Worm (Caenorhabditis elegans) whole organism, early embryonic: ENCODE data around the gene ttr-31.

Source experiments
- B0310.2 ChIP-seq: sonication (generic microtip); optimal IDR thresholded peaks from 2 replicates; lab custom pipeline; 2016; ENCODE audit warnings: mild to moderate bottlenecking, missing genetic modification characterization, missing compliant biosample characterization
- F13C5.2 ChIP-seq: sonication (generic microtip); optimal IDR thresholded peaks from 2 replicates; lab custom pipeline; 2017; ENCODE audit warnings: mild to moderate bottlenecking, missing genetic modification characterization, inconsistent platforms, missing compliant biosample characterization
- aly-1 ChIP-seq: sonication (generic microtip); optimal IDR thresholded peaks from 2 replicates; lab custom pipeline; 2016; ENCODE audit warnings: missing genetic modification characterization, missing compliant biosample characterization
- ama-1 ChIP-seq: fragments of 150-350 bp; optimal IDR thresholded peaks from 2 replicates; lab custom pipeline; 2014
- ceh-36 ChIP-seq: sonication (generic microtip); optimal IDR thresholded peaks from 2 replicates; lab custom pipeline; 2016; ENCODE audit warnings: missing genetic modification characterization, inconsistent platforms, missing compliant biosample characterization
- ets-7 ChIP-seq: sonication (generic microtip); optimal IDR thresholded peaks from 2 replicates; lab custom pipeline; 2016; ENCODE audit warnings: missing genotype, missing genetic modification characterization, missing compliant biosample characterization
- flt-1 ChIP-seq: fragments of 200-800 bp; sonication (Bioruptor generic); IDR thresholded peaks from 2 replicates; pipeline ENCODE4 v1.3.6; 2022; ENCODE audit warnings: missing genetic modification characterization, missing compliant biosample characterization
- hmg-4 ChIP-seq: fragments of 200-800 bp; sonication (Bioruptor generic); optimal IDR thresholded peaks from 2 replicates; lab custom pipeline; 2018; ENCODE audit warnings: mild to moderate bottlenecking, missing genetic modification characterization, missing compliant biosample characterization
- pes-1 ChIP-seq: fragments of 200-800 bp; sonication (Bioruptor generic); IDR thresholded peaks from 2 replicates; pipeline ENCODE4 v1.3.6; 2022; ENCODE audit warnings: missing genetic modification reagents, missing genetic modification characterization, missing compliant biosample characterization
- scrt-1 ChIP-seq: fragments of 200-800 bp; sonication (Bioruptor generic); IDR thresholded peaks from 2 replicates; pipeline ENCODE4 v1.3.6; 2022; ENCODE audit warnings: missing genetic modification characterization, missing compliant biosample characterization
- sea-1 ChIP-seq: fragments of 200-800 bp; sonication (Bioruptor generic); conservative IDR thresholded peaks from 2 replicates; pipeline ENCODE4 v1.3.6; 2022; ENCODE audit warnings: missing genetic modification characterization, missing compliant biosample characterization
- tbx-11 ChIP-seq: fragments of 200-800 bp; sonication (Bioruptor generic); IDR thresholded peaks from 2 replicates; pipeline ENCODE4 v1.3.6; 2022; ENCODE audit warnings: missing genetic modification characterization, missing compliant biosample characterization
- tbx-37 ChIP-seq: fragments of 200-800 bp; sonication (Bioruptor generic); conservative IDR thresholded peaks from 2 replicates; pipeline ENCODE4 v1.3.6; 2022; ENCODE audit warnings: missing genetic modification reagents, missing genetic modification characterization, missing compliant biosample characterization
- tra-4 ChIP-seq: sonication (generic microtip); optimal IDR thresholded peaks from 2 replicates; lab custom pipeline; 2017; ENCODE audit warnings: missing genetic modification characterization, missing compliant biosample characterization

DNA sequence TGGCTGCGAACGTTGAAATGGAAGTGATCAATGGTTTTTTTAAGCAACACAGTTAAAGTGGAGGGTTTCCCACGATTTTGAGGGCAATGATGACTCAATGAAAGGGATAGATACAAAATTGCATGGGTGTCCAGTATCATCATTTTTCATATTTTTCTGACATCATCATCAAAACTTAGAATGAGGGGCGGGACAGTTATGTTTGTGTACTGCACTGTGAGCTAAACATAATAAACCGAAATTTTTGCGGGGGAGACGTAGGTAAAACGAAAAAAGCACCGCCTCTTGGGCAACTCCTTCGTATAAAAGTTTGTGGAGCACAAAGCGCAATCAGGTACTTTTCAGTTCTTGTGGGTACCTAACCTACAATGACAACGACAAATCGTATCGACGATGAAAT lies 44.8 kb upstream of the ttr-31 start, which contains the start of gene C09F12.2:
- TF ChIP-seq flt-1 (no peak), ama-1 (no peak), ets-7 (no peak), aly-1 (tag; lab: Kevin White, UChicago) (no peak), B0310.2 (tag; lab: Kevin White, UChicago) (no peak), ceh-36 (tag; lab: Kevin White, UChicago) (no peak), sea-1 (GFP tag; lab: Robert Waterston, UW) (no peak), hmg-4 (GFP tag; lab: Kevin White, UChicago) (no peak), scrt-1 (GFP tag; lab: Robert Waterston, UW) (no peak), pes-1 (GFP tag; lab: Robert Waterston, UW) (no peak), F13C5.2 (no peak), tbx-37 (GFP tag; lab: Robert Waterston, UW) (no peak), tra-4 (tag; lab: Kevin White, UChicago) (no peak), tbx-11 (GFP tag; lab: Robert Waterston, UW) (no peak)
